Worm (Caenorhabditis elegans) whole organism, young adult: ENCODE measurements around the gene Y26E6A.3.

ENCODE experiments used
- B0019.2 ChIP-seq: fragments of 200-800 bp; sonication (Bioruptor generic); conservative IDR thresholded peaks from 2 replicates; pipeline ENCODE4 v1.3.6; 2022; ENCODE audit warnings: missing genetic modification reagents, missing genetic modification characterization, missing compliant biosample characterization
- F22D6.2 ChIP-seq: sonication (generic microtip); optimal IDR thresholded peaks from 2 replicates; lab custom pipeline; 2016; ENCODE audit warnings: mild to moderate bottlenecking, missing genetic modification characterization, missing compliant biosample characterization
- F23B12.7 ChIP-seq: sonication (generic microtip); optimal IDR thresholded peaks from 2 replicates; lab custom pipeline; 2017; ENCODE audit warnings: missing genetic modification characterization, mild to moderate bottlenecking, missing compliant biosample characterization, antibody characterized with exemption, moderate library complexity; ENCODE audit not compliant: insufficient read depth
- F33H1.4 ChIP-seq: fragments of 200-800 bp; sonication (Bioruptor generic); IDR thresholded peaks from 2 replicates; pipeline ENCODE4 v1.3.6; 2022; ENCODE audit warnings: missing genetic modification reagents, missing genetic modification characterization, missing compliant biosample characterization
- F37B4.10 ChIP-seq: fragments of 200-800 bp; sonication (Bioruptor generic); IDR thresholded peaks from 2 replicates; pipeline ENCODE4 v1.3.6; 2022; ENCODE audit warnings: missing genetic modification characterization, missing compliant biosample characterization
- F39B2.1 ChIP-seq: fragments of 200-800 bp; sonication (Bioruptor generic); IDR thresholded peaks from 2 replicates; pipeline ENCODE4 v1.3.6; 2022; ENCODE audit warnings: missing genetic modification reagents, missing genetic modification characterization, missing compliant biosample characterization
- F49E8.2 ChIP-seq: sonication (generic microtip); optimal IDR thresholded peaks from 3 replicates; lab custom pipeline; 2017; ENCODE audit warnings: missing genetic modification characterization, mild to moderate bottlenecking, missing compliant biosample characterization, antibody characterized with exemption, moderate library complexity; ENCODE audit not compliant: insufficient read depth
- F52B5.7 ChIP-seq: sonication (generic microtip); optimal IDR thresholded peaks from 2 replicates; lab custom pipeline; 2016; ENCODE audit warnings: mild to moderate bottlenecking, missing genetic modification characterization, missing compliant biosample characterization
- K11D2.4 ChIP-seq: fragments of 200-800 bp; sonication (Bioruptor generic); IDR thresholded peaks from 2 replicates; pipeline ENCODE4 v1.3.6; 2022; ENCODE audit warnings: missing genetic modification reagents, missing genetic modification characterization, missing compliant biosample characterization
- Y53F4B.3 ChIP-seq: fragments of 200-800 bp; sonication (Bioruptor generic); IDR thresholded peaks from 2 replicates; pipeline ENCODE4 v1.3.6; 2022; ENCODE audit warnings: missing genetic modification reagents, missing genetic modification characterization, missing compliant biosample characterization
- Y53G8AR.9 ChIP-seq: fragments of 200-800 bp; sonication (Bioruptor generic); conservative IDR thresholded peaks from 2 replicates; pipeline ENCODE4 v1.3.6; 2022; ENCODE audit warnings: missing genetic modification reagents, missing genetic modification characterization, missing compliant biosample characterization
- Y56A3A.18 ChIP-seq: fragments of 200-800 bp; sonication (Bioruptor generic); IDR thresholded peaks from 2 replicates; pipeline ENCODE4 v1.3.6; 2022; ENCODE audit warnings: missing genetic modification reagents, missing genetic modification characterization, missing compliant biosample characterization
- Y67H2A.10 ChIP-seq: fragments of 200-800 bp; sonication (Bioruptor generic); conservative IDR thresholded peaks from 2 replicates; pipeline ENCODE4 v1.3.6; 2022; ENCODE audit warnings: missing genetic modification reagents, missing genetic modification characterization, missing compliant biosample characterization
- Y79H2A.3 ChIP-seq: fragments of 200-800 bp; sonication (Bioruptor generic); conservative IDR thresholded peaks from 2 replicates; pipeline ENCODE4 v1.3.6; 2022; ENCODE audit warnings: missing genetic modification reagents, missing genetic modification characterization, missing compliant biosample characterization
- akir-1 ChIP-seq: fragments of 200-800 bp; sonication (Bioruptor generic); optimal IDR thresholded peaks from 2 replicates; lab custom pipeline; 2018; ENCODE audit warnings: mild to moderate bottlenecking, missing genetic modification characterization, moderate library complexity, missing compliant biosample characterization
- attf-3 ChIP-seq: fragments of 200-800 bp; sonication (Bioruptor generic); conservative IDR thresholded peaks from 2 replicates; pipeline ENCODE4 v1.3.6; 2022; ENCODE audit warnings: missing genetic modification reagents, missing genetic modification characterization, missing compliant biosample characterization
- attf-5 ChIP-seq: fragments of 200-800 bp; sonication (Bioruptor generic); optimal IDR thresholded peaks from 2 replicates; lab custom pipeline; 2018; ENCODE audit warnings: mild to moderate bottlenecking, missing genetic modification characterization, missing compliant biosample characterization
- cebp-1 ChIP-seq, 2 experiments: fragments of 200-800 bp in 1 of 2; sonication (Bioruptor generic) in 1 of 2; sonication (generic microtip) in 1 of 2; IDR thresholded peaks in 1 of 2; optimal IDR thresholded peaks in 1 of 2; 2 replicates each; pipeline versions ENCODE4 v1.3.6 to Lab custom; 2017 to 2022; ENCODE audit warnings: missing compliant biosample characterization in 2 of 2, missing genetic modification characterization in 2 of 2, mild to moderate bottlenecking in 1 of 2, missing genetic modification reagents in 1 of 2, moderate library complexity in 1 of 2
- cebp-2 ChIP-seq: fragments of 200-800 bp; sonication (Bioruptor generic); IDR thresholded peaks from 2 replicates; pipeline ENCODE4 v1.3.6; 2022; ENCODE audit warnings: missing genetic modification characterization, missing compliant biosample characterization
- ceh-27 ChIP-seq: fragments of 200-800 bp; sonication (Bioruptor generic); optimal IDR thresholded peaks from 2 replicates; lab custom pipeline; 2018; ENCODE audit warnings: mild to moderate bottlenecking, missing genetic modification characterization, moderate library complexity, missing compliant biosample characterization
- ceh-58 ChIP-seq: fragments of 200-800 bp; sonication (Bioruptor generic); IDR thresholded peaks from 2 replicates; pipeline ENCODE4 v1.3.6; 2022; ENCODE audit warnings: missing genetic modification characterization, missing compliant biosample characterization
- die-1 ChIP-seq: sonication (generic microtip); optimal IDR thresholded peaks from 2 replicates; lab custom pipeline; 2016; ENCODE audit warnings: missing genotype, mild to moderate bottlenecking, missing genetic modification characterization, missing compliant biosample characterization
- egl-18 ChIP-seq: fragments of 200-800 bp; sonication (Bioruptor generic); IDR thresholded peaks from 2 replicates; pipeline ENCODE4 v1.3.6; 2022; ENCODE audit warnings: missing genetic modification reagents, missing genetic modification characterization, missing compliant biosample characterization
- ets-4 ChIP-seq: fragments of 200-800 bp; sonication (Bioruptor generic); optimal IDR thresholded peaks from 2 replicates; lab custom pipeline; 2018; ENCODE audit warnings: mild to moderate bottlenecking, missing genetic modification characterization, missing compliant biosample characterization
- hmg-1.2 ChIP-seq: fragments of 200-800 bp; sonication (Bioruptor generic); IDR thresholded peaks from 2 replicates; pipeline ENCODE4 v1.3.6; 2022; ENCODE audit warnings: missing genetic modification reagents, missing genetic modification characterization, missing compliant biosample characterization
- hrde-1 ChIP-seq: sonication (generic microtip); optimal IDR thresholded peaks from 2 replicates; lab custom pipeline; 2016; ENCODE audit warnings: missing genetic modification characterization, mild to moderate bottlenecking, missing compliant biosample characterization, moderate library complexity, missing genotype, missing genetic modification reagents, borderline replicate concordance
- hsf-1 ChIP-seq: fragments of 200-800 bp; sonication (Bioruptor generic); IDR thresholded peaks from 2 replicates; pipeline ENCODE4 v1.3.6; 2022; ENCODE audit warnings: missing genetic modification reagents, missing genetic modification characterization, missing compliant biosample characterization
- lag-1 ChIP-seq: fragments of 200-800 bp; sonication (Bioruptor generic); IDR thresholded peaks from 2 replicates; pipeline ENCODE4 v1.3.6; 2022; ENCODE audit warnings: missing genetic modification reagents, missing genetic modification characterization, missing compliant biosample characterization
- let-607 ChIP-seq, 2 experiments: fragments of 200-800 bp in 1 of 2; sonication (Bioruptor generic) in 1 of 2; sonication (generic microtip) in 1 of 2; optimal IDR thresholded peaks; 2 replicates each; lab custom pipeline; 2016 to 2018; ENCODE audit warnings: mild to moderate bottlenecking in 2 of 2, missing compliant biosample characterization in 2 of 2, missing genetic modification characterization in 2 of 2, moderate library complexity in 2 of 2, missing genotype in 1 of 2
- lin-26 ChIP-seq: fragments of 200-800 bp; sonication (Bioruptor generic); IDR thresholded peaks from 2 replicates; pipeline ENCODE4 v1.3.6; 2022; ENCODE audit warnings: missing genetic modification reagents, missing genetic modification characterization, missing compliant biosample characterization
- lin-35 ChIP-seq, 3 experiments: fragments of 150-350 bp in 2 of 3; sonication (generic microtip) in 1 of 3; optimal IDR thresholded peaks; 2 replicates each; lab custom pipeline; 2014 to 2018; ENCODE audit warnings: missing biosample characterization in 3 of 3, missing genetic modification characterization in 3 of 3, missing genetic modification reagents in 3 of 3
- madf-6 ChIP-seq: fragments of 200-800 bp; sonication (Bioruptor generic); IDR thresholded peaks from 2 replicates; pipeline ENCODE4 v1.3.6; 2022; ENCODE audit warnings: missing genetic modification reagents, missing genetic modification characterization, missing compliant biosample characterization
- mel-28 ChIP-seq: sonication (generic microtip); optimal IDR thresholded peaks from 2 replicates; lab custom pipeline; 2016; ENCODE audit warnings: borderline replicate concordance, mild to moderate bottlenecking, missing genetic modification characterization, missing compliant biosample characterization
- mes-4 ChIP-seq: sonication (generic microtip); optimal IDR thresholded peaks from 2 replicates; lab custom pipeline; 2016; ENCODE audit warnings: missing genotype, missing genetic modification characterization, missing compliant biosample characterization
- nfyb-1 ChIP-seq: fragments of 200-800 bp; sonication (Bioruptor generic); IDR thresholded peaks from 2 replicates; pipeline ENCODE4 v1.3.6; 2022; ENCODE audit warnings: missing genetic modification reagents, missing genetic modification characterization, missing compliant biosample characterization
- nhr-179 ChIP-seq: sonication (generic microtip); optimal IDR thresholded peaks from 2 replicates; lab custom pipeline; 2016; ENCODE audit warnings: mild to moderate bottlenecking, missing genetic modification characterization, missing compliant biosample characterization
- nhr-27 ChIP-seq: fragments of 200-800 bp; sonication (Bioruptor generic); optimal IDR thresholded peaks from 2 replicates; lab custom pipeline; 2018; ENCODE audit warnings: mild to moderate bottlenecking, missing genetic modification characterization, moderate library complexity, missing compliant biosample characterization
- nhr-90 ChIP-seq: sonication (generic microtip); optimal IDR thresholded peaks from 2 replicates; lab custom pipeline; 2016; ENCODE audit warnings: missing genotype, mild to moderate bottlenecking, missing genetic modification characterization, missing compliant biosample characterization
- pha-4 ChIP-seq: fragments of 150-350 bp; sonication (generic microtip); optimal IDR thresholded peaks from 2 replicates; lab custom pipeline; 2014; ENCODE audit warnings: missing biosample characterization, missing genetic modification reagents, missing genetic modification characterization
- repo-1 ChIP-seq: sonication (generic microtip); optimal IDR thresholded peaks from 2 replicates; lab custom pipeline; 2017; ENCODE audit warnings: mild to moderate bottlenecking, missing genetic modification characterization, missing compliant biosample characterization
- rpc-1 ChIP-seq, 2 experiments: fragments of 150-350 bp in 1 of 2; sonication (generic microtip) in 1 of 2; optimal IDR thresholded peaks; 2 replicates each; lab custom pipeline; 2014 to 2018; ENCODE audit warnings: missing biosample characterization in 1 of 2, missing genetic modification characterization in 1 of 2, missing genetic modification reagents in 1 of 2, missing genotype in 1 of 2
- sea-2 ChIP-seq: fragments of 200-800 bp; sonication (Bioruptor generic); IDR thresholded peaks from 2 replicates; pipeline ENCODE4 v1.3.6; 2022; ENCODE audit warnings: missing genetic modification characterization, missing compliant biosample characterization
- somi-1 ChIP-seq: fragments of 200-800 bp; sonication (Bioruptor generic); optimal IDR thresholded peaks from 2 replicates; lab custom pipeline; 2018; ENCODE audit warnings: mild to moderate bottlenecking, missing genetic modification characterization, missing compliant biosample characterization
- tbx-9 ChIP-seq: sonication (generic microtip); optimal IDR thresholded peaks from 2 replicates; lab custom pipeline; 2016; ENCODE audit warnings: borderline replicate concordance, missing genetic modification characterization, inconsistent platforms, missing compliant biosample characterization
- tlf-1 ChIP-seq: fragments of 200-800 bp; sonication (Bioruptor generic); optimal IDR thresholded peaks from 2 replicates; lab custom pipeline; 2018; ENCODE audit warnings: mild to moderate bottlenecking, missing genetic modification characterization, missing compliant biosample characterization
- zim-3 ChIP-seq: sonication (generic microtip); optimal IDR thresholded peaks from 2 replicates; lab custom pipeline; 2017; ENCODE audit warnings: mild to moderate bottlenecking, missing genetic modification characterization, moderate library complexity, missing compliant biosample characterization
- ztf-22 ChIP-seq: fragments of 200-800 bp; sonication (Bioruptor generic); optimal IDR thresholded peaks from 2 replicates; lab custom pipeline; 2018; ENCODE audit warnings: mild to moderate bottlenecking, missing genetic modification characterization, moderate library complexity, missing compliant biosample characterization

The Y26E6A.3 gene

ce11 chrX:13945524-13945923 lies 35.8 kb upstream of the Y26E6A.3 start (continued):
- TF ChIP-seq cebp-2 (no peak), let-607 (tag; optimal IDR thresholded peaks at IDR 0.05; lab: Kevin White, UChicago) (no peak), Y53G8AR.9 (GFP tag; lab: Robert Waterston, UW) (no peak), attf-3 (GFP tag; lab: Robert Waterston, UW) (no peak), F52B5.7 (tag; lab: Kevin White, UChicago) (no peak), hrde-1 (tag; lab: Kevin White, UChicago) (no peak), tbx-9 (no peak), pha-4 (tag; lab: Kevin White, UChicago) (no peak), nhr-90 (tag; lab: Kevin White, UChicago) (no peak), madf-6 (no peak), zim-3 (tag; lab: Kevin White, UChicago) (no peak), F37B4.10 (no peak), akir-1 (no peak), F22D6.2 (tag; lab: Kevin White, UChicago) (no peak), die-1 (tag; lab: Kevin White, UChicago) (no peak), Y67H2A.10 (GFP tag; lab: Robert Waterston, UW) (no peak), lag-1 (no peak), nhr-179 (tag; lab: Kevin White, UChicago) (no peak), lin-26 (GFP tag; lab: Robert Waterston, UW) (no peak), rpc-1 (optimal IDR thresholded peaks at IDR 0.05; lab: Kevin White, UChicago) (no peak), rpc-1 (tag; optimal IDR thresholded peaks at IDR 0.05; lab: Kevin White, UChicago) (no peak), repo-1 (no peak), mes-4 (tag; lab: Kevin White, UChicago) (no peak), egl-18 (GFP tag; lab: Robert Waterston, UW) (no peak), F23B12.7 (no peak), cebp-1 (GFP tag; IDR thresholded peaks at IDR 0.05; lab: Robert Waterston, UW) (0 out of 2 replicates have a peak, but pooled peaks have one; percentile 17), cebp-1 (tag; optimal IDR thresholded peaks at IDR 0.05; lab: Kevin White, UChicago) (peak; percentile 63), K11D2.4 (GFP tag; lab: Robert Waterston, UW) (0 out of 2 replicates have a peak, but pooled peaks have one; percentile 54), ceh-58 (no peak), ceh-27 (GFP tag; lab: Kevin White, UChicago) (peak; percentile 67), mel-28 (tag; lab: Kevin White, UChicago) (no peak), Y79H2A.3 (no peak), tlf-1 (no peak), F33H1.4 (no peak), attf-5 (GFP tag; lab: Kevin White, UChicago) (peak; percentile 46), Y53F4B.3 (GFP tag; lab: Robert Waterston, UW) (no peak), F39B2.1 (GFP tag; lab: Robert Waterston, UW) (no peak), B0019.2 (GFP tag; lab: Robert Waterston, UW) (no peak), lin-35 (GFP tag; optimal IDR thresholded peaks at IDR 0.05; lab: Kevin White, UChicago) (no peak), hmg-1.2 (GFP tag; lab: Robert Waterston, UW) (peak; percentile 46; the same call in 1 of the 2 replicates), F49E8.2 (no peak), nfyb-1 (GFP tag; lab: Robert Waterston, UW) (0 out of 2 replicates have a peak, but pooled peaks have one; percentile 67), somi-1 (GFP tag; lab: Kevin White, UChicago) (no peak), ets-4 (no peak), Y56A3A.18 (GFP tag; lab: Robert Waterston, UW) (no peak), nhr-27 (tag; lab: Kevin White, UChicago) (no peak), hsf-1 (GFP tag; lab: Robert Waterston, UW) (no peak), sea-2 (GFP tag; lab: Robert Waterston, UW) (no peak), ztf-22 (GFP tag; lab: Kevin White, UChicago) (no peak)
